Fruit fly (Drosophila melanogaster): ENCODE measurements around the gene p38c.
A peak's percentile ranks its signal among the peaks of the same experiment; 100 is the strongest.

The p38c gene

dm6 chr3R:24163556-24164022 lies 13.6 kb upstream of the p38c start, which contains the start of gene Apc2 (continued):
- TF ChIP-seq CG6175 (GFP tag; IDR thresholded peaks at IDR 0.05), result no peak
- peak; percentile 67; the same call in 2 of the 3 replicates for TF ChIP-seq CG34422 (GFP tag; IDR thresholded peaks at IDR 0.05)
- TF ChIP-seq CG8478 (optimal IDR thresholded peaks at IDR 0.05), result no peak
- TF ChIP-seq CG15269 (tag; optimal IDR thresholded peaks at IDR 0.05), result peak; percentile 67
- peak; percentile 51; the same call in 1 of the 2 replicates for TF ChIP-seq NFAT (GFP tag; IDR thresholded peaks at IDR 0.05)
- no peak for TF ChIP-seq repo (GFP tag; optimal IDR thresholded peaks at IDR 0.05)
- TF ChIP-seq Dref (GFP tag; IDR thresholded peaks at IDR 0.05), result 0 out of 2 replicates have a peak, but pooled peaks have one; percentile 31
- peak; percentile 35 for TF ChIP-seq HmgZ (tag; optimal IDR thresholded peaks at IDR 0.05)
- TF ChIP-seq CG43689 (GFP tag; IDR thresholded peaks at IDR 0.05), result no peak
- TF ChIP-seq Chrac-16 (GFP tag; optimal IDR thresholded peaks at IDR 0.05), result peak; percentile 47
- no peak for TF ChIP-seq toy (GFP tag; IDR thresholded peaks at IDR 0.05)
- peak; percentile 30 for TF ChIP-seq tup (GFP tag; optimal IDR thresholded peaks at IDR 0.05)
- TF ChIP-seq Tbp (GFP tag; optimal IDR thresholded peaks at IDR 0.05), result no peak
- peak; percentile 64; the same call in 2 of the 3 replicates for TF ChIP-seq dysf (GFP tag; IDR thresholded peaks at IDR 0.05)
- TF ChIP-seq CG17612 (GFP tag; IDR thresholded peaks at IDR 0.05), result 0 out of 2 replicates have a peak, but pooled peaks have one; percentile 13
- peak; percentile 65 for TF ChIP-seq Rfx (GFP tag; IDR thresholded peaks at IDR 0.05)
- no peak for TF ChIP-seq slou (GFP tag; optimal IDR thresholded peaks at IDR 0.05)
- TF ChIP-seq Ssrp (tag; optimal IDR thresholded peaks at IDR 0.05), result peak; percentile 53
- no peak for TF ChIP-seq CG1792 (GFP tag; optimal IDR thresholded peaks at IDR 0.05)
- TF ChIP-seq usp (GFP tag; optimal IDR thresholded peaks at IDR 0.05), result no peak
- peak; percentile 57; the same call in 1 of the 2 replicates for TF ChIP-seq CG6689 (GFP tag; IDR thresholded peaks at IDR 0.05)
- peak; percentile 58 for TF ChIP-seq CG9817 (tag; optimal IDR thresholded peaks at IDR 0.05)
- TF ChIP-seq az2 (GFP tag; optimal IDR thresholded peaks at IDR 0.05), result peak; percentile 72
- TF ChIP-seq Bdp1 (GFP tag; optimal IDR thresholded peaks at IDR 0.05), result peak; percentile 14
- peak; percentile 30 for TF ChIP-seq CG10543 (GFP tag; optimal IDR thresholded peaks at IDR 0.05)
- no peak for TF ChIP-seq Vsx1 (GFP tag; optimal IDR thresholded peaks at IDR 0.05)
- TF ChIP-seq fd3F (GFP tag; optimal IDR thresholded peaks at IDR 0.05), result peak; percentile 53
- TF ChIP-seq ase (GFP tag; IDR thresholded peaks at IDR 0.05), result peak; percentile 35; the same call in 2 of the 3 replicates
- TF ChIP-seq Dip3 (GFP tag; optimal IDR thresholded peaks at IDR 0.05), result peak; percentile 34
- TF ChIP-seq CG11085 (GFP tag; IDR thresholded peaks at IDR 0.05), result no peak
- no peak for TF ChIP-seq Nf-YA (GFP tag; IDR thresholded peaks at IDR 0.05)
- TF ChIP-seq CG14710 (tag; optimal IDR thresholded peaks at IDR 0.05), result peak; percentile 80
- TF ChIP-seq exex (tag; optimal IDR thresholded peaks at IDR 0.05), result no peak
- TF ChIP-seq onecut (GFP tag; IDR thresholded peaks at IDR 0.05), result 0 out of 2 replicates have a peak, but pooled peaks have one; percentile 24
- no peak for TF ChIP-seq CG6765 (GFP tag; optimal IDR thresholded peaks at IDR 0.05)
- TF ChIP-seq lmd (GFP tag; IDR thresholded peaks at IDR 0.05), result peak; percentile 64
- no peak for TF ChIP-seq Trl (optimal IDR thresholded peaks at IDR 0.05)
- peak; percentile 16 for TF ChIP-seq Trl (GFP tag; optimal IDR thresholded peaks at IDR 0.05)
- no peak for TF ChIP-seq CG12769 (tag; optimal IDR thresholded peaks at IDR 0.05)
- peak; percentile 74 for TF ChIP-seq Scr (GFP tag; IDR thresholded peaks at IDR 0.05; ENCODE audit: partially characterized antibody)
- TF ChIP-seq otp (GFP tag; IDR thresholded peaks at IDR 0.05), result no peak
- no peak for TF ChIP-seq CG13123 (GFP tag; optimal IDR thresholded peaks at IDR 0.05)
- TF ChIP-seq Hmr (GFP tag; optimal IDR thresholded peaks at IDR 0.05), result peak; percentile 48
- peak; percentile 6 for TF ChIP-seq CG4820 (GFP tag; optimal IDR thresholded peaks at IDR 0.05)
- TF ChIP-seq corto (GFP tag; optimal IDR thresholded peaks at IDR 0.05), result no peak
- TF ChIP-seq btn (GFP tag; optimal IDR thresholded peaks at IDR 0.05), result no peak
- TF ChIP-seq lov (optimal IDR thresholded peaks at IDR 0.05), result no peak
- TF ChIP-seq lov (GFP tag; IDR thresholded peaks at IDR 0.05), result no peak
- no peak for TF ChIP-seq CG11696 (GFP tag; IDR thresholded peaks at IDR 0.05)
- no peak for TF ChIP-seq pros (GFP tag; optimal IDR thresholded peaks at IDR 0.05)
- TF ChIP-seq CG15479 (GFP tag; optimal IDR thresholded peaks at IDR 0.05), result no peak
- TF ChIP-seq crc (GFP tag; optimal IDR thresholded peaks at IDR 0.05), result no peak
- peak; percentile 62 for TF ChIP-seq fd96Cb (tag; optimal IDR thresholded peaks at IDR 0.05)

Data from whole organism, embryonic.